Worm (Caenorhabditis elegans) whole organism, L4 larva: ENCODE measurements around the gene his-24.

Experiments
- attf-4 ChIP-seq: sonication (generic microtip); optimal IDR thresholded peaks from 3 replicates; lab custom pipeline; 2017; ENCODE audit warnings: missing biosample characterization, missing genetic modification characterization
- daf-19 ChIP-seq: fragments of 200-800 bp; sonication (Bioruptor generic); conservative IDR thresholded peaks from 2 replicates; pipeline ENCODE4 v1.3.6; 2022; ENCODE audit warnings: missing genetic modification characterization, missing compliant biosample characterization
- lin-13 ChIP-seq: fragments of 150-350 bp; optimal IDR thresholded peaks from 2 replicates; lab custom pipeline; 2014; ENCODE audit warnings: missing biosample characterization, missing genetic modification reagents, missing genetic modification characterization
- lin-39 ChIP-seq: fragments of 150-350 bp; optimal IDR thresholded peaks from 2 replicates; lab custom pipeline; 2014; ENCODE audit warnings: missing biosample characterization, missing genetic modification reagents, missing genetic modification characterization
- nhr-25 ChIP-seq: sonication (generic microtip); optimal IDR thresholded peaks from 2 replicates; lab custom pipeline; 2017; ENCODE audit warnings: missing genetic modification characterization, mild to moderate bottlenecking, missing compliant biosample characterization, antibody characterized with exemption, moderate library complexity, borderline replicate concordance; ENCODE audit not compliant: insufficient read depth
- nhr-76 ChIP-seq: fragments of 150-350 bp; optimal IDR thresholded peaks from 2 replicates; lab custom pipeline; 2014; ENCODE audit warnings: missing biosample characterization, missing genetic modification characterization
- snpc-4 ChIP-seq: fragments of 150-350 bp; optimal IDR thresholded peaks from 2 replicates; lab custom pipeline; 2014; ENCODE audit warnings: missing biosample characterization, missing genetic modification characterization

ce11 chrX:14486503-14486902 is 3.4 kb upstream of the his-24 start:
- no peak for TF ChIP-seq attf-4 (tag; lab: Kevin White, UChicago)
- no peak for TF ChIP-seq nhr-76 (tag; lab: Kevin White, UChicago)
- no peak for TF ChIP-seq nhr-25 (tag; lab: Kevin White, UChicago)
- TF ChIP-seq snpc-4: no peak
- TF ChIP-seq lin-13 (GFP tag; lab: Kevin White, UChicago): no peak
- TF ChIP-seq daf-19 (GFP tag; lab: Robert Waterston, UW): no peak
- no peak for TF ChIP-seq lin-39
